1 fruit fly cellular context compared by ENCODE assay signal in genomic region chr2L:19756716-19757115, dm6.
TF ChIP-seq lines count a peak whose summit lies in the region.

Gene CG10631, minus strand, starts transcription at chr2L:19756904.

TF ChIP-seq in whole organism, embryonic, 481 proteins besides CTCF, POLR2A, EP300 and RAD21 (continued from another document and continues in another):
- TF ChIP-seq otp (GFP tag; IDR thresholded peaks at IDR 0.05; lab: Robert Waterston, UW) (no peak), CG18599 (GFP tag; optimal IDR thresholded peaks at IDR 0.05; lab: Kevin White, UChicago) (no peak), H15 (GFP tag; IDR thresholded peaks at IDR 0.05; lab: Robert Waterston, UW) (no peak), CG17186 (GFP tag; optimal IDR thresholded peaks at IDR 0.05; lab: Kevin White, UChicago) (no peak), sna (GFP tag; IDR thresholded peaks at IDR 0.05; lab: Robert Waterston, UW; ENCODE audit: partially characterized antibody) (peak; percentile 79), CG1792 (GFP tag; optimal IDR thresholded peaks at IDR 0.05; lab: Kevin White, UChicago) (no peak), Fer1 (GFP tag; optimal IDR thresholded peaks at IDR 0.05; lab: Kevin White, UChicago) (peak; percentile 21), zen2 (GFP tag; IDR thresholded peaks at IDR 0.05; lab: Robert Waterston, UW; ENCODE audit: partially characterized antibody) (peak; percentile 75), tin (GFP tag; optimal IDR thresholded peaks at IDR 0.05; lab: Kevin White, UChicago) (no peak), sob (GFP tag; IDR thresholded peaks at IDR 0.05; lab: Robert Waterston, UW) (0 out of 2 replicates have a peak, but pooled peaks have one; percentile 34), hkb (optimal IDR thresholded peaks at IDR 0.05; lab: Kevin White, UChicago) (no peak), hkb (GFP tag; IDR thresholded peaks at IDR 0.05; lab: Robert Waterston, UW) (no peak), Trl (optimal IDR thresholded peaks at IDR 0.05; lab: Kevin White, UChicago) (no peak), Trl (GFP tag; optimal IDR thresholded peaks at IDR 0.05; lab: Kevin White, UChicago) (no peak), CG1832 (GFP tag; optimal IDR thresholded peaks at IDR 0.05; lab: Kevin White, UChicago) (no peak), Fer3 (tag; optimal IDR thresholded peaks at IDR 0.05; lab: Kevin White, UChicago) (no peak), tx (GFP tag; optimal IDR thresholded peaks at IDR 0.05; lab: Kevin White, UChicago) (no peak), CG7745 (tag; optimal IDR thresholded peaks at IDR 0.05; lab: Kevin White, UChicago) (no peak), az2 (GFP tag; optimal IDR thresholded peaks at IDR 0.05; lab: Kevin White, UChicago) (no peak), CG15514 (GFP tag; optimal IDR thresholded peaks at IDR 0.05; lab: Kevin White, UChicago) (peak; percentile 56), knrl (GFP tag; IDR thresholded peaks at IDR 0.05; lab: Robert Waterston, UW; ENCODE audit: partially characterized antibody) (peak; percentile 73), Neu2 (GFP tag; optimal IDR thresholded peaks at IDR 0.05; lab: Kevin White, UChicago; ENCODE audit: borderline replicate concordance) (no peak), Deaf1 (tag; optimal IDR thresholded peaks at IDR 0.05; lab: Kevin White, UChicago) (peak; percentile 80), grau (tag; optimal IDR thresholded peaks at IDR 0.05; lab: Kevin White, UChicago) (no peak), MTF-1 (GFP tag; optimal IDR thresholded peaks at IDR 0.05; lab: Kevin White, UChicago; ENCODE audit: borderline replicate concordance) (no peak), Rfx (GFP tag; IDR thresholded peaks at IDR 0.05; lab: Robert Waterston, UW) (peak; percentile 32; the same call in 1 of the 2 replicates), row (GFP tag; IDR thresholded peaks at IDR 0.05; lab: Robert Waterston, UW) (no peak; the same call in 2 of the 3 replicates), mld (GFP tag; IDR thresholded peaks at IDR 0.05; lab: Robert Waterston, UW; ENCODE audit: partially characterized antibody) (peak; percentile 73; the same call in 2 of the 3 replicates), Pdp1 (GFP tag; optimal IDR thresholded peaks at IDR 0.05; lab: Kevin White, UChicago) (no peak), Awh (GFP tag; IDR thresholded peaks at IDR 0.05; lab: Robert Waterston, UW) (no peak), CG16815 (GFP tag; optimal IDR thresholded peaks at IDR 0.05; lab: Kevin White, UChicago) (no peak), Nf-YA (GFP tag; IDR thresholded peaks at IDR 0.05; lab: Robert Waterston, UW) (no peak), vfl (GFP tag; optimal IDR thresholded peaks at IDR 0.05; lab: Kevin White, UChicago) (no peak), HLH4C (GFP tag; IDR thresholded peaks at IDR 0.05; lab: Robert Waterston, UW; ENCODE audit: partially characterized antibody) (peak; percentile 75), CG7963 (GFP tag; IDR thresholded peaks at IDR 0.05; lab: Robert Waterston, UW; ENCODE audit: partially characterized antibody) (peak; percentile 47; the same call in 1 of the 3 replicates), her (GFP tag; optimal IDR thresholded peaks at IDR 0.05; lab: Kevin White, UChicago) (no peak), h (optimal IDR thresholded peaks at IDR 0.05; lab: Kevin White, UChicago) (no peak), ap (GFP tag; IDR thresholded peaks at IDR 0.05; lab: Robert Waterston, UW) (no peak), ase (GFP tag; IDR thresholded peaks at IDR 0.05; lab: Robert Waterston, UW) (no peak), CG4282 (GFP tag; optimal IDR thresholded peaks at IDR 0.05; lab: Kevin White, UChicago) (peak; percentile 12), chif (GFP tag; optimal IDR thresholded peaks at IDR 0.05; lab: Kevin White, UChicago) (no peak), CG31441 (GFP tag; IDR thresholded peaks at IDR 0.05; lab: Robert Waterston, UW) (no peak), phol (tag; optimal IDR thresholded peaks at IDR 0.05; lab: Kevin White, UChicago) (no peak), Aef1 (GFP tag; IDR thresholded peaks at IDR 0.05; lab: Robert Waterston, UW) (peak; percentile 53), zen (tag; optimal IDR thresholded peaks at IDR 0.05; lab: Kevin White, UChicago) (no peak), CG3995 (GFP tag; optimal IDR thresholded peaks at IDR 0.05; lab: Kevin White, UChicago) (peak; percentile 23), CG34422 (GFP tag; IDR thresholded peaks at IDR 0.05; lab: Robert Waterston, UW) (no peak), Side (GFP tag; optimal IDR thresholded peaks at IDR 0.05; lab: Kevin White, UChicago) (no peak), usp (GFP tag; optimal IDR thresholded peaks at IDR 0.05; lab: Kevin White, UChicago) (no peak), repo (GFP tag; optimal IDR thresholded peaks at IDR 0.05; lab: Kevin White, UChicago) (no peak), CG12299 (tag; optimal IDR thresholded peaks at IDR 0.05; lab: Kevin White, UChicago) (no peak), yki (optimal IDR thresholded peaks at IDR 0.05; lab: Kevin White, UChicago) (no peak), dmrt11E (tag; optimal IDR thresholded peaks at IDR 0.05; lab: Kevin White, UChicago) (no peak), eyg (GFP tag; optimal IDR thresholded peaks at IDR 0.05; lab: Kevin White, UChicago) (no peak), Mrtf (GFP tag; IDR thresholded peaks at IDR 0.05; lab: Robert Waterston, UW) (no peak), CG9727 (GFP tag; optimal IDR thresholded peaks at IDR 0.05; lab: Kevin White, UChicago) (no peak), emc (GFP tag; optimal IDR thresholded peaks at IDR 0.05; lab: Kevin White, UChicago) (no peak), cas (GFP tag; IDR thresholded peaks at IDR 0.05; lab: Robert Waterston, UW) (no peak), HLH3B (GFP tag; IDR thresholded peaks at IDR 0.05; lab: Robert Waterston, UW) (no peak), CG11456 (GFP tag; IDR thresholded peaks at IDR 0.05; lab: Robert Waterston, UW) (0 out of 3 replicates have a peak, but pooled peaks have one; percentile 11), lab (GFP tag; optimal IDR thresholded peaks at IDR 0.05; lab: Kevin White, UChicago) (peak; percentile 34), Jarid2 (GFP tag; optimal IDR thresholded peaks at IDR 0.05; lab: Kevin White, UChicago) (peak; percentile 63), Ptx1 (GFP tag; IDR thresholded peaks at IDR 0.05; lab: Robert Waterston, UW) (no peak), Xbp1 (GFP tag; optimal IDR thresholded peaks at IDR 0.05; lab: Kevin White, UChicago) (no peak), amos (GFP tag; IDR thresholded peaks at IDR 0.05; lab: Robert Waterston, UW; ENCODE audit: partially characterized antibody) (peak; percentile 86; the same call in 1 of the 2 replicates), Doc3 (GFP tag; IDR thresholded peaks at IDR 0.05; lab: Robert Waterston, UW; ENCODE audit: partially characterized antibody) (peak; percentile 69), CG12104 (GFP tag; optimal IDR thresholded peaks at IDR 0.05; lab: Kevin White, UChicago) (no peak), Atf6 (GFP tag; IDR thresholded peaks at IDR 0.05; lab: Robert Waterston, UW) (no peak), org-1 (GFP tag; optimal IDR thresholded peaks at IDR 0.05; lab: Kevin White, UChicago) (no peak), unc-4 (GFP tag; IDR thresholded peaks at IDR 0.05; lab: Robert Waterston, UW; ENCODE audit: partially characterized antibody) (peak; percentile 83), CG8944 (GFP tag; optimal IDR thresholded peaks at IDR 0.05; lab: Kevin White, UChicago) (no peak), dan (GFP tag; IDR thresholded peaks at IDR 0.05; lab: Robert Waterston, UW) (no peak), cg (GFP tag; optimal IDR thresholded peaks at IDR 0.05; lab: Kevin White, UChicago) (no peak), sisA (GFP tag; IDR thresholded peaks at IDR 0.05; lab: Robert Waterston, UW) (no peak), prd (optimal IDR thresholded peaks at IDR 0.05; lab: Kevin White, UChicago) (no peak), prd (GFP tag; IDR thresholded peaks at IDR 0.05; lab: Robert Waterston, UW) (no peak), chm (GFP tag; IDR thresholded peaks at IDR 0.05; lab: Robert Waterston, UW) (no peak), ssp (GFP tag; IDR thresholded peaks at IDR 0.05; lab: Robert Waterston, UW) (no peak), Lim3 (GFP tag; IDR thresholded peaks at IDR 0.05; lab: Robert Waterston, UW) (no peak), ATbp (GFP tag; optimal IDR thresholded peaks at IDR 0.05; lab: Kevin White, UChicago) (no peak), slbo (GFP tag; IDR thresholded peaks at IDR 0.05; lab: Robert Waterston, UW) (no peak), E2f2 (GFP tag; IDR thresholded peaks at IDR 0.05; lab: Robert Waterston, UW) (peak; percentile 55), bowl (GFP tag; IDR thresholded peaks at IDR 0.05; lab: Robert Waterston, UW) (no peak), so (GFP tag; IDR thresholded peaks at IDR 0.05; lab: Robert Waterston, UW) (no peak), rib (GFP tag; IDR thresholded peaks at IDR 0.05; lab: Robert Waterston, UW) (no peak), CG43689 (GFP tag; IDR thresholded peaks at IDR 0.05; lab: Robert Waterston, UW) (no peak), TFAM (GFP tag; optimal IDR thresholded peaks at IDR 0.05; lab: Kevin White, UChicago) (no peak), CG6791 (GFP tag; IDR thresholded peaks at IDR 0.05; lab: Robert Waterston, UW; ENCODE audit: partially characterized antibody) (peak; percentile 78), Sry-β (GFP tag; optimal IDR thresholded peaks at IDR 0.05; lab: Kevin White, UChicago) (no peak), HmgZ (tag; optimal IDR thresholded peaks at IDR 0.05; lab: Kevin White, UChicago) (peak; percentile 43), CG32532 (GFP tag; IDR thresholded peaks at IDR 0.05; lab: Robert Waterston, UW) (no peak), bsh (GFP tag; optimal IDR thresholded peaks at IDR 0.05; lab: Kevin White, UChicago) (no peak), CG14860 (GFP tag; IDR thresholded peaks at IDR 0.05; lab: Robert Waterston, UW; ENCODE audit: partially characterized antibody) (peak; percentile 63), CG7357 (GFP tag; IDR thresholded peaks at IDR 0.05; lab: Robert Waterston, UW) (no peak), CG4328 (GFP tag; optimal IDR thresholded peaks at IDR 0.05; lab: Kevin White, UChicago) (no peak), br (optimal IDR thresholded peaks at IDR 0.05; lab: Kevin White, UChicago) (no peak), Dll (GFP tag; IDR thresholded peaks at IDR 0.05; lab: Robert Waterston, UW; ENCODE audit: partially characterized antibody) (peak; percentile 82), YL-1 (GFP tag; optimal IDR thresholded peaks at IDR 0.05; lab: Kevin White, UChicago) (no peak), CG6654 (GFP tag; optimal IDR thresholded peaks at IDR 0.05; lab: Kevin White, UChicago) (no peak), Ravus (GFP tag; IDR thresholded peaks at IDR 0.05; lab: Robert Waterston, UW) (no peak), zfh1 (GFP tag; IDR thresholded peaks at IDR 0.05; lab: Robert Waterston, UW) (no peak), CG10543 (GFP tag; optimal IDR thresholded peaks at IDR 0.05; lab: Kevin White, UChicago) (no peak), D19A (tag; optimal IDR thresholded peaks at IDR 0.05; lab: Kevin White, UChicago) (no peak), dm (GFP tag; optimal IDR thresholded peaks at IDR 0.05; lab: Kevin White, UChicago) (no peak), CG7556 (GFP tag; optimal IDR thresholded peaks at IDR 0.05; lab: Kevin White, UChicago) (no peak), CG42726 (GFP tag; IDR thresholded peaks at IDR 0.05; lab: Robert Waterston, UW; ENCODE audit: partially characterized antibody) (peak; percentile 52; the same call in 1 of the 2 replicates), ems (GFP tag; optimal IDR thresholded peaks at IDR 0.05; lab: Kevin White, UChicago) (no peak), fru (optimal IDR thresholded peaks at IDR 0.05; lab: Kevin White, UChicago) (no peak), CG34224 (GFP tag; IDR thresholded peaks at IDR 0.05; lab: Robert Waterston, UW; ENCODE audit: partially characterized antibody) (peak; percentile 85), abd-A (tag; optimal IDR thresholded peaks at IDR 0.05; lab: Kevin White, UChicago) (no peak), NK7.1 (GFP tag; optimal IDR thresholded peaks at IDR 0.05; lab: Kevin White, UChicago) (no peak), Scr (GFP tag; IDR thresholded peaks at IDR 0.05; lab: Robert Waterston, UW; ENCODE audit: partially characterized antibody) (peak; percentile 82), Dbx (GFP tag; IDR thresholded peaks at IDR 0.05; lab: Robert Waterston, UW) (0 out of 3 replicates have a peak, but pooled peaks have one; percentile 22), btn (GFP tag; optimal IDR thresholded peaks at IDR 0.05; lab: Kevin White, UChicago) (no peak), sug (tag; optimal IDR thresholded peaks at IDR 0.05; lab: Kevin White, UChicago) (peak; percentile 1), tgo (GFP tag; IDR thresholded peaks at IDR 0.05; lab: Robert Waterston, UW) (no peak), GATAe (GFP tag; conservative IDR thresholded peaks at IDR 0.05; lab: Robert Waterston, UW) (no peak), unpg (GFP tag; optimal IDR thresholded peaks at IDR 0.05; lab: Kevin White, UChicago) (no peak), CG7839 (tag; optimal IDR thresholded peaks at IDR 0.05; lab: Kevin White, UChicago) (no peak), CG11398 (GFP tag; optimal IDR thresholded peaks at IDR 0.05; lab: Kevin White, UChicago) (no peak), hb (GFP tag; IDR thresholded peaks at IDR 0.05; lab: Robert Waterston, UW; ENCODE audit: partially characterized antibody) (peak; percentile 63; the same call in 2 of the 3 replicates), Taf1 (GFP tag; IDR thresholded peaks at IDR 0.05; lab: Robert Waterston, UW) (no peak), CG7372 (GFP tag; IDR thresholded peaks at IDR 0.05; lab: Robert Waterston, UW) (no peak), Sry-δ (GFP tag; optimal IDR thresholded peaks at IDR 0.05; lab: Kevin White, UChicago) (peak; percentile 89), fd64A (GFP tag; optimal IDR thresholded peaks at IDR 0.05; lab: Kevin White, UChicago) (no peak), hth (optimal IDR thresholded peaks at IDR 0.05; lab: Kevin White, UChicago) (no peak), tna (GFP tag; IDR thresholded peaks at IDR 0.05; lab: Robert Waterston, UW; ENCODE audit: partially characterized antibody) (peak; percentile 81), Bgb (GFP tag; IDR thresholded peaks at IDR 0.05; lab: Robert Waterston, UW; ENCODE audit: partially characterized antibody) (peak; percentile 93), Opbp (GFP tag; IDR thresholded peaks at IDR 0.05; lab: Robert Waterston, UW; ENCODE audit: partially characterized antibody) (peak; percentile 79), Oli (tag; optimal IDR thresholded peaks at IDR 0.05; lab: Kevin White, UChicago) (no peak), croc (GFP tag; conservative IDR thresholded peaks at IDR 0.05; lab: Robert Waterston, UW) (no peak), H2.0 (GFP tag; IDR thresholded peaks at IDR 0.05; lab: Robert Waterston, UW) (no peak), CG16813 (GFP tag; IDR thresholded peaks at IDR 0.05; lab: Robert Waterston, UW; ENCODE audit: partially characterized antibody) (peak; percentile 64; the same call in 1 of the 3 replicates)
